Fruit fly (Drosophila melanogaster) whole organism, pupa: ENCODE results near the gene CG33511.

Experiments
- CG10348 ChIP-seq: fragments of 200-800 bp; sonication (Bioruptor generic); IDR thresholded peaks from 2 replicates; pipeline ENCODE4 v1.3.6; 2022; ENCODE audit warnings: missing biosample characterization, missing genetic modification characterization
- CG12605 ChIP-seq: fragments of 200-800 bp; sonication (Bioruptor generic); IDR thresholded peaks from 2 replicates; pipeline ENCODE4 v1.3.6; 2022; ENCODE audit warnings: missing biosample characterization, missing genetic modification characterization
- CG13204 ChIP-seq: fragments of 200-800 bp; sonication (Bioruptor generic); optimal IDR thresholded peaks from 2 replicates; lab custom pipeline; 2018; ENCODE audit warnings: missing biosample characterization, mild to moderate bottlenecking, missing genetic modification characterization, moderate library complexity
- CG14655 ChIP-seq: fragments of 200-800 bp; sonication (Bioruptor generic); optimal IDR thresholded peaks from 3 replicates; lab custom pipeline; 2017; ENCODE audit warnings: mild to moderate bottlenecking, missing biosample characterization, missing genetic modification reagents, missing genetic modification characterization
- CG15710 ChIP-seq: fragments of 200-800 bp; sonication (Bioruptor generic); optimal IDR thresholded peaks from 2 replicates; lab custom pipeline; 2018; ENCODE audit warnings: missing biosample characterization, mild to moderate bottlenecking, missing genetic modification characterization, moderate library complexity
- CG17806 ChIP-seq: fragments of 200-800 bp; sonication (Bioruptor generic); optimal IDR thresholded peaks from 2 replicates; lab custom pipeline; 2018; ENCODE audit warnings: missing biosample characterization, mild to moderate bottlenecking, missing genetic modification characterization, moderate library complexity
- CG32121 ChIP-seq: fragments of 200-800 bp; sonication (Bioruptor generic); IDR thresholded peaks from 2 replicates; pipeline ENCODE4 v1.3.6; 2022; ENCODE audit warnings: missing biosample characterization, missing genetic modification characterization
- CG34367 ChIP-seq: fragments of 200-800 bp; sonication (Bioruptor generic); optimal IDR thresholded peaks from 2 replicates; lab custom pipeline; 2018; ENCODE audit warnings: missing biosample characterization, mild to moderate bottlenecking, missing genetic modification characterization
- CG4496 ChIP-seq: fragments of 200-800 bp; sonication (Bioruptor generic); IDR thresholded peaks from 3 replicates; pipeline ENCODE4 v1.3.6; 2022; ENCODE audit warnings: missing biosample characterization, missing genetic modification characterization
- CG8159 ChIP-seq: fragments of 200-800 bp; sonication (Bioruptor generic); optimal IDR thresholded peaks from 3 replicates; lab custom pipeline; 2018; ENCODE audit warnings: missing biosample characterization, mild to moderate bottlenecking, missing genetic modification characterization, moderate library complexity
- CG8301 ChIP-seq: fragments of 200-800 bp; sonication (Bioruptor generic); optimal IDR thresholded peaks from 2 replicates; lab custom pipeline; 2018; ENCODE audit warnings: missing biosample characterization, mild to moderate bottlenecking, missing genetic modification characterization
- CG9948 ChIP-seq: fragments of 200-800 bp; sonication (Bioruptor generic); optimal IDR thresholded peaks from 2 replicates; lab custom pipeline; 2018; ENCODE audit warnings: missing biosample characterization, mild to moderate bottlenecking, missing genetic modification characterization, moderate library complexity
- D1 ChIP-seq: fragments of 200-800 bp; sonication (Bioruptor generic); optimal IDR thresholded peaks from 2 replicates; lab custom pipeline; 2018; ENCODE audit warnings: missing biosample characterization, mild to moderate bottlenecking, missing genetic modification characterization, moderate library complexity
- EcR ChIP-seq: fragments of 200-800 bp; sonication (Bioruptor generic); optimal IDR thresholded peaks from 3 replicates; lab custom pipeline; 2019; ENCODE audit warnings: missing biosample characterization, missing genetic modification characterization, mild to moderate bottlenecking, moderate library complexity, missing genetic modification reagents
- Ets98B ChIP-seq: fragments of 200-800 bp; sonication (Bioruptor generic); IDR thresholded peaks from 2 replicates; pipeline ENCODE4 v1.3.6; 2022; ENCODE audit warnings: missing biosample characterization, missing genetic modification characterization
- Pif1A ChIP-seq: fragments of 200-800 bp; sonication (Bioruptor generic); optimal IDR thresholded peaks from 3 replicates; lab custom pipeline; 2016; ENCODE audit warnings: missing biosample characterization, missing genetic modification characterization
- Pif1B ChIP-seq: fragments of 200-800 bp; sonication (Bioruptor generic); optimal IDR thresholded peaks from 3 replicates; lab custom pipeline; 2016; ENCODE audit warnings: missing biosample characterization, missing genetic modification characterization
- Snoo ChIP-seq: fragments of 200-800 bp; sonication (Bioruptor generic); optimal IDR thresholded peaks from 3 replicates; lab custom pipeline; 2017; ENCODE audit warnings: missing biosample characterization, mild to moderate bottlenecking, missing genetic modification characterization, inconsistent platforms
- fd96Ca ChIP-seq: fragments of 200-800 bp; sonication (Bioruptor generic); IDR thresholded peaks from 3 replicates; pipeline ENCODE4 v1.3.6; 2022; ENCODE audit warnings: missing biosample characterization, missing genetic modification characterization
- gl ChIP-seq: fragments of 200-800 bp; sonication (Bioruptor generic); optimal IDR thresholded peaks from 2 replicates; lab custom pipeline; 2018; ENCODE audit warnings: missing biosample characterization, mild to moderate bottlenecking, missing genetic modification characterization
- rn ChIP-seq: fragments of 200-800 bp; sonication (Bioruptor generic); IDR thresholded peaks from 2 replicates; pipeline ENCODE4 v1.3.6; 2022; ENCODE audit warnings: missing biosample characterization, missing genetic modification characterization

Gene CG33511

dm6 chr2L:21107651-21108489, 25.6 kb upstream of the CG33511 start:
- TF ChIP-seq gl (tag; lab: Kevin White, UChicago) (no peak), CG9948 (tag; lab: Kevin White, UChicago) (peak; percentile 46), CG17806 (peak; percentile 27), CG14655 (peak; percentile 56), CG8301 (tag; lab: Kevin White, UChicago) (peak; percentile 64), CG32121 (GFP tag; lab: Robert Waterston, UW) (peak; percentile 13; the same call in 1 of the 2 replicates), Snoo (tag; lab: Kevin White, UChicago) (no peak), Pif1A (GFP tag; lab: Kevin White, UChicago) (peak; percentile 32), CG8159 (tag; lab: Kevin White, UChicago) (peak; percentile 17), CG15710 (tag; lab: Kevin White, UChicago) (peak; percentile 12), CG13204 (GFP tag; lab: Kevin White, UChicago) (no peak)
- TF ChIP-seq, all 21 proteins: peak for 8

- TF ChIP-seq Ets98B (GFP tag; lab: Robert Waterston, UW) (no peak), D1 (tag; lab: Kevin White, UChicago) (no peak), gl (tag; lab: Kevin White, UChicago) (no peak), CG15710 (tag; lab: Kevin White, UChicago) (no peak), rn (GFP tag; lab: Robert Waterston, UW) (no peak), CG17806 (no peak), EcR (GFP tag; lab: Kevin White, UChicago) (no peak), Pif1A (GFP tag; lab: Kevin White, UChicago) (no peak), CG10348 (no peak), CG9948 (tag; lab: Kevin White, UChicago) (no peak), CG12605 (GFP tag; lab: Robert Waterston, UW) (no peak), CG14655 (no peak), Snoo (tag; lab: Kevin White, UChicago) (no peak)
- TF ChIP-seq, all 21 proteins: peak for 0
These were observed 22.8 kb upstream of the CG33511 start for dm6 chr2L:21105127-21105526.

dm6 chr2L:21104326-21104725, 22.0 kb upstream of the CG33511 start, which contains the start of the genes CG46307 and Nhe2:
CG46307 (plus strand) TSS chr2L:21104568.
Nhe2 (plus strand) TSS chr2L:21104568.
- TF ChIP-seq CG4496 (GFP tag; lab: Robert Waterston, UW) (peak; percentile 49; the same call in 1 of the 3 replicates), CG8301 (tag; lab: Kevin White, UChicago) (no peak), CG10348 (no peak), fd96Ca (GFP tag; lab: Robert Waterston, UW) (no peak)

- TF ChIP-seq CG15710 (tag; lab: Kevin White, UChicago) (peak; percentile 3), Ets98B (GFP tag; lab: Robert Waterston, UW) (no peak)
These were observed 20.3 kb upstream of the CG33511 start, which contains the start of gene CG9257 for dm6 chr2L:21102399-21103108. CG9257 (plus strand) TSS chr2L:21102743.

dm6 chr2L:21097850-21098249, 15.6 kb upstream of the CG33511 start:
- TF ChIP-seq CG4496 (GFP tag; lab: Robert Waterston, UW) (no peak), D1 (tag; lab: Kevin White, UChicago) (no peak), gl (tag; lab: Kevin White, UChicago) (no peak), Pif1B (no peak), EcR (GFP tag; lab: Kevin White, UChicago) (no peak)

- peak; percentile 24; the same call in 1 of the 2 replicates for TF ChIP-seq rn (GFP tag; lab: Robert Waterston, UW)
- TF ChIP-seq CG8301 (tag; lab: Kevin White, UChicago), result peak; percentile 51
- TF ChIP-seq CG14655, result peak; percentile 46
- peak; percentile 40 for TF ChIP-seq D1 (tag; lab: Kevin White, UChicago)
- peak; percentile 89 for TF ChIP-seq Ets98B (GFP tag; lab: Robert Waterston, UW)
- peak; percentile 47 for TF ChIP-seq CG34367 (tag; lab: Kevin White, UChicago)
- TF ChIP-seq CG8159 (tag; lab: Kevin White, UChicago), result peak; percentile 51
- peak; percentile 29 for TF ChIP-seq CG15710 (tag; lab: Kevin White, UChicago)
- TF ChIP-seq gl (tag; lab: Kevin White, UChicago), result peak; percentile 78
- TF ChIP-seq CG17806, result peak; percentile 51
- peak; percentile 94 for TF ChIP-seq CG4496 (GFP tag; lab: Robert Waterston, UW)
- peak; percentile 9 for TF ChIP-seq EcR (GFP tag; lab: Kevin White, UChicago)
- TF ChIP-seq Pif1B, result peak; percentile 76
- peak; percentile 66 for TF ChIP-seq CG13204 (GFP tag; lab: Kevin White, UChicago)
- TF ChIP-seq CG10348, result no peak
- peak; percentile 90 for TF ChIP-seq CG12605 (GFP tag; lab: Robert Waterston, UW)
- TF ChIP-seq Pif1A (GFP tag; lab: Kevin White, UChicago), result peak; percentile 84
- TF ChIP-seq CG32121 (GFP tag; lab: Robert Waterston, UW), result peak; percentile 78
- peak; percentile 33 for TF ChIP-seq Snoo (tag; lab: Kevin White, UChicago)
- peak; percentile 27 for TF ChIP-seq CG9948 (tag; lab: Kevin White, UChicago)
- TF ChIP-seq fd96Ca (GFP tag; lab: Robert Waterston, UW), result peak; percentile 81
- TF ChIP-seq, all 21 proteins: peak for 20
These were observed 14.2 kb upstream of the CG33511 start, which contains the start of gene CG34136 for dm6 chr2L:21096448-21096994. CG34136 (plus strand) TSS chr2L:21096922.
